Worm (Caenorhabditis elegans) whole organism, L4 larva: ENCODE measurements around the gene T14G8.3.

Experiments
- Y105C5A.15 ChIP-seq: fragments of 200-800 bp; sonication (Bioruptor generic); IDR thresholded peaks from 2 replicates; pipeline ENCODE4 v1.3.6; 2022; ENCODE audit warnings: missing genetic modification characterization, missing compliant biosample characterization
- ZK546.5 ChIP-seq, 2 experiments: sonication (generic microtip); optimal IDR thresholded peaks; 2 replicates each; lab custom pipeline; 2017; ENCODE audit warnings: missing biosample characterization in 2 of 2, missing genetic modification characterization in 2 of 2
- ctbp-1 ChIP-seq: fragments of 200-800 bp; sonication (Bioruptor generic); IDR thresholded peaks from 2 replicates; pipeline ENCODE4 v1.3.6; 2022; ENCODE audit warnings: missing genetic modification reagents, missing genetic modification characterization, missing compliant biosample characterization
- lin-39 ChIP-seq: fragments of 150-350 bp; optimal IDR thresholded peaks from 2 replicates; lab custom pipeline; 2014; ENCODE audit warnings: missing biosample characterization, missing genetic modification reagents, missing genetic modification characterization
- nhr-102 ChIP-seq: sonication (generic microtip); optimal IDR thresholded peaks from 2 replicates; lab custom pipeline; 2016; ENCODE audit warnings: mild to moderate bottlenecking, missing genetic modification characterization, moderate library complexity, missing compliant biosample characterization
- nhr-237 ChIP-seq: sonication (generic microtip); optimal IDR thresholded peaks from 2 replicates; lab custom pipeline; 2017; ENCODE audit warnings: missing biosample characterization, missing genetic modification characterization
- pqm-1 ChIP-seq: sonication (generic microtip); optimal IDR thresholded peaks from 2 replicates; lab custom pipeline; 2017; ENCODE audit warnings: missing biosample characterization, missing genetic modification characterization

DNA sequence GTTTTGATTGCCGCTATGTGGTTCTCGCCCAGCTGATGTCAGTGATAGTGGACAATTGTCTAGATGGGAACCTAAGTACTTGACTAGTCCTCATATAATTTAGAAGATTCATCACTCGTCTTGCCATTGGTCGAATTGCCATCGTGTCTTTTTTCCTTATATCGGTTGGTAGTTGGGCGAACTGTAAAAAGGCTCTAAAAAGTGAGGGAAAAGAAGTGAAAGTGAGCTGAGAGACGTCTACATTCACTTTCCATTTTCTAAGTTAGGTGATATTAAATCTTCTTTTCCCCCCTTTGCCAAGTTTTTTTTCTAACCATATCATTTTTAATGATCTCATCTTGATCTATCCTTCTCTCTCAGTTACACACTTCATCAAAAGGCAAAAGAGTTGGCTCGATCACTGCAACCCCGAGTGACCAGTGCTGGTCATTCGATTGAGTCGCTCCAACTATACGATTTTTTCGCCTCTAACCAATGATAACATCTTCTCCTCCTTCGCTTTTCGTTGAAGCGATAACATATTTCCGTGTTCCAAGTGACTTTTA, 13.8 kb downstream of the T14G8.3 start:
- TF ChIP-seq ZK546.5 (tag; optimal IDR thresholded peaks at IDR 0.05; lab: Kevin White, UChicago) (no peak), Y105C5A.15 (GFP tag; lab: Robert Waterston, UW) (no peak), nhr-237 (tag; lab: Kevin White, UChicago) (no peak), pqm-1 (peak; percentile 12), nhr-102 (tag; lab: Kevin White, UChicago) (no peak), ctbp-1 (no peak), lin-39 (tag; lab: Kevin White, UChicago) (no peak)
